Worm (Caenorhabditis elegans): ENCODE results near the gene sdz-37.

sdz-37 gene

DNA sequence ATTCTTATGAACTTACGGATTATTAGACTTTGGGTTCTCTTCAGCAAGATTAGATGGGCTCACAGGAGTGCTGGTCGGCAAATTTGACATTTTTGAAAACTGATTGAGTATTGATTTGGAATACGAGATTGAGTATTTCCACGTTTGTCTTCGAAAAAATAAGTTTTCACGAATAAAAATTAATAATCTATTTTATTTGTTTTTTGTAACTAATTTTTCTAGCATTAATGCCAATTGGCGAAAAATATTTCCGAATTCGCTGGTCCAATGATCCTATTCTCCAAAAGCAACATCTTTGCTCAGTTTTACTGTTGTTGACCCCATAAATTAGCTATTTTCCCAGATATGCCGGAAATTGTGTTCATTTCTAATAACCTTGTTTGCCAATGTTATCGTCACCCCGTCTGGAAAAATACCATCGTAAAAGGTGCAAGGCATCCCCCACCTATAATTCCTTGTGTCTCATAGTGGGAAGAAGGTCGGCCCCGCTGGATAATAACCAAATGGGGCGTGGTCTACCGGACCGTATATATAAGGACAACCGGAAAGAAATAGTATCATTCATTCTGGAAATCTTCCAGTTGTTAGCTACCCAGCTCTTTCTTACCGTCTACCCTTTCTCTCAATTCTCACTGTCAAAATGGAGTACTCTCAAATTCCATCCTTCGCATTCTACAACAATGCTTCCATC, at the start of gene sdz-37, which contains the start of gene ZK673.6:
Gene sdz-37 (plus strand): TSS at position 641 of the 691 bp plus-strand sequence.
Gene ZK673.6 (minus strand): TSS at position 101 of the 691 bp plus-strand sequence.
- TF ChIP-seq lin-39 (tag; optimal IDR thresholded peaks at IDR 0.05) (no peak), nhr-71 (tag; optimal IDR thresholded peaks at IDR 0.05) (no peak), C34B4.2 (tag; optimal IDR thresholded peaks at IDR 0.05) (no peak), ceh-88 (GFP tag; IDR thresholded peaks at IDR 0.05) (no peak), fos-1 (tag; optimal IDR thresholded peaks at IDR 0.05) (no peak), efl-3 (GFP tag; optimal IDR thresholded peaks at IDR 0.05) (no peak), aly-2 (tag; optimal IDR thresholded peaks at IDR 0.05) (no peak), alr-1 (tag; optimal IDR thresholded peaks at IDR 0.05; ENCODE audit: borderline replicate concordance) (no peak), nhr-47 (tag; optimal IDR thresholded peaks at IDR 0.05) (no peak), nhr-237 (tag; optimal IDR thresholded peaks at IDR 0.05) (no peak), dsc-1 (tag; optimal IDR thresholded peaks at IDR 0.05) (no peak), sptf-1 (tag; optimal IDR thresholded peaks at IDR 0.05) (no peak), pag-3 (tag; optimal IDR thresholded peaks at IDR 0.05; ENCODE audit: borderline replicate concordance, insufficient read depth) (no peak), hlh-17 (GFP tag; optimal IDR thresholded peaks at IDR 0.05; ENCODE audit: borderline replicate concordance) (no peak), swsn-7 (tag; optimal IDR thresholded peaks at IDR 0.05) (no peak), egl-13 (tag; optimal IDR thresholded peaks at IDR 0.05) (no peak), ztf-4 (tag; optimal IDR thresholded peaks at IDR 0.05) (no peak), ces-1 (GFP tag; optimal IDR thresholded peaks at IDR 0.05) (no peak), nhr-76 (tag; optimal IDR thresholded peaks at IDR 0.05) (no peak), ceh-82 (tag; optimal IDR thresholded peaks at IDR 0.05) (no peak)

DNA sequence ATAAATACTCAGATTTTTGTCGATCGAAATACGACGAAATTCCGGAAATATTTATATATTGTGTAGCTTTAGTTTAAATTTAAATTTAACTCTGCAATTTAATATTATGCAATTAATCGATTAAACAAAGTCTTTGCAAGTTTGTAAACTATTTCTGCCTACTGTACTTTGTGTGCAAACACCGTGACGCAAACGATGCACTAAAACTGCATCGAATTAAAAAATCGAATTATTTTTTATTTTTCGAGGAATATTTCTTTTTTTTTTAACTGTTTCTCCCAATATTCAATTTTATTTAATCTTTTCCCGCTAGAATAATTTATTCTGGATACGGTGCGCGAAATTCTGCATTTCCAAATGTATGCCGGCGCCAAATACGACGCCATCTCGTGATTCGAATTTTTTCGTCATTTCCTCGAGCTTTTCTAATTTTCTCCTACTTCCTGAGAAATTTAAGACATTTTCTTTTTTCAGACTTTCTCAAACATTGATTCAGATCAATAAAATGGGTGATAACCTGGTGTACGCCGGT, 48.3 kb upstream of the sdz-37 start, which contains the start of gene eif-2A:
Gene eif-2A (plus strand): TSS at position 469 of the 532 bp plus-strand sequence.
- peak; percentile 23 to 61 (median 38) for TF ChIP-seq dpl-1 (GFP tag; optimal IDR thresholded peaks at IDR 0.05)
- peak; percentile 79 to 97 for TF ChIP-seq lsy-2 (tag; optimal IDR thresholded peaks at IDR 0.05)
- no peak for TF ChIP-seq pag-3 (tag; optimal IDR thresholded peaks at IDR 0.05; ENCODE audit: borderline replicate concordance, insufficient read depth)
- no peak for TF ChIP-seq ama-1 (optimal IDR thresholded peaks at IDR 0.05)
- TF ChIP-seq F16B12.6 (tag; optimal IDR thresholded peaks at IDR 0.05), result peak; percentile 75
- TF ChIP-seq blmp-1 (tag; optimal IDR thresholded peaks at IDR 0.05), result peak; percentile 42
- TF ChIP-seq C34B4.2 (tag; optimal IDR thresholded peaks at IDR 0.05), result no peak
- no peak for TF ChIP-seq C04F5.9 (tag; optimal IDR thresholded peaks at IDR 0.05)
- TF ChIP-seq sptf-1 (tag; optimal IDR thresholded peaks at IDR 0.05), result no peak
- TF ChIP-seq mep-1 (tag; optimal IDR thresholded peaks at IDR 0.05), result peak; percentile 50
- no peak for TF ChIP-seq egl-27 (tag; optimal IDR thresholded peaks at IDR 0.05)
- TF ChIP-seq efl-1 (optimal IDR thresholded peaks at IDR 0.05), result peak in 1 of 2 experiments; percentile 44
- TF ChIP-seq efl-1 (GFP tag; optimal IDR thresholded peaks at IDR 0.05 in 1 of 2), result peak in 1 of 2 experiments; percentile 50
- TF ChIP-seq aly-2 (tag; optimal IDR thresholded peaks at IDR 0.05), result no peak
- TF ChIP-seq nhr-71 (tag; optimal IDR thresholded peaks at IDR 0.05), result peak; percentile 21
- peak; percentile 5 for TF ChIP-seq C16A3.4 (tag; optimal IDR thresholded peaks at IDR 0.05)
- TF ChIP-seq zag-1 (tag; optimal IDR thresholded peaks at IDR 0.05), result no peak
- TF ChIP-seq snu-23 (GFP tag; optimal IDR thresholded peaks at IDR 0.05), result peak; percentile 15
- TF ChIP-seq fkh-4 (tag; optimal IDR thresholded peaks at IDR 0.05; ENCODE audit: borderline replicate concordance), result no peak
- TF ChIP-seq nhr-47 (tag; optimal IDR thresholded peaks at IDR 0.05), result peak; percentile 7
- TF ChIP-seq lin-35 (GFP tag; optimal IDR thresholded peaks at IDR 0.05), result peak; percentile 25 to 41
- TF ChIP-seq vab-15 (tag; optimal IDR thresholded peaks at IDR 0.05), result no peak

DNA sequence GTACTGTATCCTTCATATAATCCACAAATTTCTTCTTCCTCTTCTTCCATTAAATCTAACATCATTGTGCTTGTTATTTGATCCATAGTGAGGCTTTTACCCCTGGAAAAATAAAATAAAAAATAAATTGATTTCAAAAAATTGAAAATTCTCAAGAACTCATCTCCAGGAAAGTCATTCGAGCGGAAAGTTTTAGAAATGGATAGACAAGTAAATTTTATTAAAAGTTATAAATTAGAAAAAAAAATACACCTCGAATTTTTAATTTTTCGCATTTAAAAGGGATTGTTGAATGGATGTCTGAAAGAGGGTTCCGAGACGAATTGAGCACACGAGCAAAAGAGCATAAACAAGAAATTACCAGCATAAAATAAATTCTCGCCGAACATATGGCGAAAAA, 42.7 kb upstream of the sdz-37 start, which contains the start of gene frpr-21:
Gene frpr-21 (minus strand): TSS at position 101 of the 400 bp plus-strand sequence.
- TF ChIP-seq unc-86 (tag; optimal IDR thresholded peaks at IDR 0.05) (no peak), unc-62 (GFP tag; optimal IDR thresholded peaks at IDR 0.05) (no peak), sptf-1 (tag; optimal IDR thresholded peaks at IDR 0.05) (no peak), ztf-4 (tag; optimal IDR thresholded peaks at IDR 0.05) (no peak), mdl-1 (tag; optimal IDR thresholded peaks at IDR 0.05) (no peak), C04F5.9 (tag; optimal IDR thresholded peaks at IDR 0.05) (no peak), nhr-84 (tag; optimal IDR thresholded peaks at IDR 0.05) (no peak), elt-3 (tag; optimal IDR thresholded peaks at IDR 0.05) (no peak), isw-1 (GFP tag; IDR thresholded peaks at IDR 0.05) (no peak), nhr-76 (tag; optimal IDR thresholded peaks at IDR 0.05) (no peak), mab-9 (GFP tag; IDR thresholded peaks at IDR 0.05) (no peak), efl-1 (optimal IDR thresholded peaks at IDR 0.05) (no peak), efl-1 (GFP tag; optimal IDR thresholded peaks at IDR 0.05 in 1 of 2) (no peak), Y116A8C.19 (tag; optimal IDR thresholded peaks at IDR 0.05; ENCODE audit: borderline replicate concordance) (no peak), lin-13 (GFP tag; optimal IDR thresholded peaks at IDR 0.05) (no peak), xbp-1 (tag; optimal IDR thresholded peaks at IDR 0.05) (no peak)
